Fruit fly (Drosophila melanogaster) Kc167 (cell line): ENCODE data around the gene Usp39.

ENCODE experiments used
- Myc ChIP-seq: fragments of >200 bp; optimal IDR thresholded peaks from 2 replicates; lab custom pipeline; 2017; ENCODE audit warnings: missing external identifiers
- Sin3A ChIP-seq: fragments of >200 bp; optimal IDR thresholded peaks from 2 replicates; lab custom pipeline; 2018; ENCODE audit warnings: missing external identifiers
- h ChIP-seq: fragments of >200 bp; optimal IDR thresholded peaks from 3 replicates; lab custom pipeline; 2018; ENCODE audit warnings: missing external identifiers
- insv ChIP-seq: fragments of >200 bp; optimal IDR thresholded peaks from 3 replicates; lab custom pipeline; 2018; ENCODE audit warnings: missing external identifiers
- psq ChIP-seq: fragments of >200 bp; optimal IDR thresholded peaks from 2 replicates; lab custom pipeline; 2017; ENCODE audit warnings: missing external identifiers

dm6 chrX:18869489-18870132 is 11.6 kb downstream of the Usp39 start:
- TF ChIP-seq insv (no peak), Sin3A (lab: Kevin White, UChicago) (no peak), psq (no peak), Myc (no peak), h (lab: Kevin White, UChicago) (no peak)
